Worm (Caenorhabditis elegans) whole organism, early embryonic: Measurements from ENCODE around the gene gnrr-5.

Experiments
- B0310.2 ChIP-seq: sonication (generic microtip); optimal IDR thresholded peaks from 2 replicates; lab custom pipeline; 2016; ENCODE audit warnings: mild to moderate bottlenecking, missing genetic modification characterization, missing compliant biosample characterization
- ama-1 ChIP-seq: fragments of 150-350 bp; optimal IDR thresholded peaks from 2 replicates; lab custom pipeline; 2014
- flt-1 ChIP-seq: fragments of 200-800 bp; sonication (Bioruptor generic); IDR thresholded peaks from 2 replicates; pipeline ENCODE4 v1.3.6; 2022; ENCODE audit warnings: missing genetic modification characterization, missing compliant biosample characterization
- tbx-37 ChIP-seq: fragments of 200-800 bp; sonication (Bioruptor generic); conservative IDR thresholded peaks from 2 replicates; pipeline ENCODE4 v1.3.6; 2022; ENCODE audit warnings: missing genetic modification reagents, missing genetic modification characterization, missing compliant biosample characterization

- TF ChIP-seq tbx-37 (GFP tag; lab: Robert Waterston, UW) (no peak), ama-1 (lab: Kevin White, UChicago) (no peak), B0310.2 (tag; lab: Kevin White, UChicago) (no peak), flt-1 (no peak)
These were observed 6.9 kb downstream of the gnrr-5 start for ce11 chrV:4447637-4448036.
